Fruit fly (Drosophila melanogaster): Measurements from ENCODE around the gene CG3597.
A peak's percentile ranks its signal among the peaks of the same experiment; 100 is the strongest.

CG3597 gene

DNA sequence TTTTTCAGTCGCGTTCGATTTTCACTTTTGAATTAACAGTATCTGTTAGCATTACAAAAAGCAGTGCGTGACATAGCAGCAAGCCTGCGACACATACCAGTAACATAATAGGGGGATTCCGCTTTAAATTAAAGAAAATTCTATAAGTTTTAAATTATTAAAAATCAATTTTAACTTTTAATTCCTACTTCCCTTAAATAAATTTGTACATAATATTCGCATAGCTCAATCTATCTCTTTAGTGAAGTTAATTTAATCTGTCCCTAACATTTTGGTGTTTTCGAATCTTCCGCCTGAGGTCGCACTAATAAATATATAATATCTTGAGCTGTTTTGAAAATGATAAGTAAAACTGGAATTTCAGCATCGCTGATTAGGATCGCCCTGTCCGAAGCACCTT lies 49.2 kb upstream of the CG3597 start, which contains the start of gene CG9886 (continued):
- TF ChIP-seq Hmr (GFP tag; optimal IDR thresholded peaks at IDR 0.05) (peak; percentile 55), hb (GFP tag; IDR thresholded peaks at IDR 0.05; ENCODE audit: partially characterized antibody) (no peak), CG7372 (GFP tag; IDR thresholded peaks at IDR 0.05) (no peak), CG12155 (GFP tag; optimal IDR thresholded peaks at IDR 0.05) (peak; percentile 56), CG8765 (GFP tag; IDR thresholded peaks at IDR 0.05) (no peak), CG15479 (GFP tag; optimal IDR thresholded peaks at IDR 0.05) (no peak), CG16863 (GFP tag; optimal IDR thresholded peaks at IDR 0.05) (no peak), sima (GFP tag; optimal IDR thresholded peaks at IDR 0.05) (no peak), CG2129 (GFP tag; IDR thresholded peaks at IDR 0.05; ENCODE audit: partially characterized antibody) (no peak), Gug (GFP tag; IDR thresholded peaks at IDR 0.05) (no peak), CG13624 (GFP tag; optimal IDR thresholded peaks at IDR 0.05) (no peak), jumu (GFP tag; optimal IDR thresholded peaks at IDR 0.05) (no peak), Xbp1 (GFP tag; optimal IDR thresholded peaks at IDR 0.05) (peak; percentile 74), CG9932 (GFP tag; IDR thresholded peaks at IDR 0.05) (peak; percentile 61; the same call in 1 of the 2 replicates), CG14710 (tag; optimal IDR thresholded peaks at IDR 0.05) (peak; percentile 77), CG3995 (GFP tag; optimal IDR thresholded peaks at IDR 0.05) (no peak), CoRest (tag; optimal IDR thresholded peaks at IDR 0.05) (peak; percentile 82), CG14965 (GFP tag; optimal IDR thresholded peaks at IDR 0.05; ENCODE audit: borderline replicate concordance) (no peak), CG12236 (GFP tag; optimal IDR thresholded peaks at IDR 0.05) (no peak), CG17612 (GFP tag; IDR thresholded peaks at IDR 0.05) (no peak), ci (GFP tag; IDR thresholded peaks at IDR 0.05) (0 out of 3 replicates have a peak, but pooled peaks have one; percentile 48), zen (tag; optimal IDR thresholded peaks at IDR 0.05) (peak; percentile 76), slbo (GFP tag; IDR thresholded peaks at IDR 0.05) (peak; percentile 68), Hr3 (GFP tag; optimal IDR thresholded peaks at IDR 0.05) (peak; percentile 54), z (GFP tag; IDR thresholded peaks at IDR 0.05) (no peak), knrl (GFP tag; IDR thresholded peaks at IDR 0.05; ENCODE audit: partially characterized antibody) (peak; percentile 26; the same call in 1 of the 3 replicates), CG14014 (GFP tag; IDR thresholded peaks at IDR 0.05) (peak; percentile 60), Aef1 (GFP tag; IDR thresholded peaks at IDR 0.05) (no peak), Stat92E (GFP tag; optimal IDR thresholded peaks at IDR 0.05) (peak in 1 of 3 experiments; percentile 48), pita (GFP tag; optimal IDR thresholded peaks at IDR 0.05) (no peak), CG31441 (GFP tag; IDR thresholded peaks at IDR 0.05) (peak; percentile 84), Ravus (GFP tag; IDR thresholded peaks at IDR 0.05) (no peak), Oli (tag; optimal IDR thresholded peaks at IDR 0.05) (peak; percentile 62), wek (GFP tag; optimal IDR thresholded peaks at IDR 0.05) (peak; percentile 99), CG13424 (tag; optimal IDR thresholded peaks at IDR 0.05) (peak; percentile 83), vvl (GFP tag; IDR thresholded peaks at IDR 0.05) (peak; percentile 77), HLH54F (GFP tag; optimal IDR thresholded peaks at IDR 0.05) (no peak), croc (GFP tag; conservative IDR thresholded peaks at IDR 0.05) (peak; percentile 43; the same call in 2 of the 3 replicates), Hand (GFP tag; optimal IDR thresholded peaks at IDR 0.05) (no peak), br (optimal IDR thresholded peaks at IDR 0.05) (no peak), CG10959 (GFP tag; IDR thresholded peaks at IDR 0.05) (0 out of 2 replicates have a peak, but pooled peaks have one; percentile 16), D19A (tag; optimal IDR thresholded peaks at IDR 0.05) (no peak), Sry-β (GFP tag; optimal IDR thresholded peaks at IDR 0.05) (no peak), repo (GFP tag; optimal IDR thresholded peaks at IDR 0.05) (no peak), CG16813 (GFP tag; IDR thresholded peaks at IDR 0.05; ENCODE audit: partially characterized antibody) (no peak), NC2β (GFP tag; optimal IDR thresholded peaks at IDR 0.05) (no peak), danr (GFP tag; IDR thresholded peaks at IDR 0.05) (no peak), tup (GFP tag; optimal IDR thresholded peaks at IDR 0.05) (peak; percentile 15), HHEX (GFP tag; optimal IDR thresholded peaks at IDR 0.05) (peak; percentile 41), Atf-2 (GFP tag; optimal IDR thresholded peaks at IDR 0.05) (no peak), CG16815 (GFP tag; optimal IDR thresholded peaks at IDR 0.05) (peak; percentile 20)
